Worm (Caenorhabditis elegans) whole organism, early embryonic: ENCODE data around the gene F54D5.7.

Experiments
- B0310.2 ChIP-seq: sonication (generic microtip); optimal IDR thresholded peaks from 2 replicates; lab custom pipeline; 2016; ENCODE audit warnings: mild to moderate bottlenecking, missing genetic modification characterization, missing compliant biosample characterization
- F13C5.2 ChIP-seq: sonication (generic microtip); optimal IDR thresholded peaks from 2 replicates; lab custom pipeline; 2017; ENCODE audit warnings: mild to moderate bottlenecking, missing genetic modification characterization, inconsistent platforms, missing compliant biosample characterization
- aly-1 ChIP-seq: sonication (generic microtip); optimal IDR thresholded peaks from 2 replicates; lab custom pipeline; 2016; ENCODE audit warnings: missing genetic modification characterization, missing compliant biosample characterization
- ama-1 ChIP-seq: fragments of 150-350 bp; optimal IDR thresholded peaks from 2 replicates; lab custom pipeline; 2014
- ceh-13 ChIP-seq: fragments of 200-800 bp; sonication (Bioruptor generic); optimal IDR thresholded peaks from 2 replicates; lab custom pipeline; 2018; ENCODE audit warnings: mild to moderate bottlenecking, missing genetic modification characterization, missing compliant biosample characterization
- ceh-36 ChIP-seq: sonication (generic microtip); optimal IDR thresholded peaks from 2 replicates; lab custom pipeline; 2016; ENCODE audit warnings: missing genetic modification characterization, inconsistent platforms, missing compliant biosample characterization
- hmbx-1 ChIP-seq: sonication (generic microtip); optimal IDR thresholded peaks from 2 replicates; lab custom pipeline; 2016; ENCODE audit warnings: mild to moderate bottlenecking, missing genetic modification characterization, missing compliant biosample characterization
- hmg-4 ChIP-seq: fragments of 200-800 bp; sonication (Bioruptor generic); optimal IDR thresholded peaks from 2 replicates; lab custom pipeline; 2018; ENCODE audit warnings: mild to moderate bottlenecking, missing genetic modification characterization, missing compliant biosample characterization
- hnd-1 ChIP-seq: sonication (generic microtip); optimal IDR thresholded peaks from 2 replicates; lab custom pipeline; 2016; ENCODE audit warnings: missing genetic modification characterization, missing compliant biosample characterization
- pes-1 ChIP-seq: fragments of 200-800 bp; sonication (Bioruptor generic); IDR thresholded peaks from 2 replicates; pipeline ENCODE4 v1.3.6; 2022; ENCODE audit warnings: missing genetic modification reagents, missing genetic modification characterization, missing compliant biosample characterization
- sea-1 ChIP-seq: fragments of 200-800 bp; sonication (Bioruptor generic); conservative IDR thresholded peaks from 2 replicates; pipeline ENCODE4 v1.3.6; 2022; ENCODE audit warnings: missing genetic modification characterization, missing compliant biosample characterization
- tbx-37 ChIP-seq: fragments of 200-800 bp; sonication (Bioruptor generic); conservative IDR thresholded peaks from 2 replicates; pipeline ENCODE4 v1.3.6; 2022; ENCODE audit warnings: missing genetic modification reagents, missing genetic modification characterization, missing compliant biosample characterization

- peak; percentile 70; the same call in 1 of the 2 replicates for TF ChIP-seq pes-1 (GFP tag; lab: Robert Waterston, UW)
- TF ChIP-seq hnd-1 (tag; lab: Kevin White, UChicago) = no peak
- TF ChIP-seq ceh-36 (tag; lab: Kevin White, UChicago) = no peak
- TF ChIP-seq B0310.2 (tag; lab: Kevin White, UChicago) = peak; percentile 7
- TF ChIP-seq ama-1 (lab: Kevin White, UChicago) = peak; percentile 56
- no peak for TF ChIP-seq sea-1 (GFP tag; lab: Robert Waterston, UW)
- TF ChIP-seq tbx-37 (GFP tag; lab: Robert Waterston, UW) = peak; percentile 39; the same call in 1 of the 2 replicates
- peak; percentile 81 for TF ChIP-seq F13C5.2 (tag; lab: Kevin White, UChicago)
- no peak for TF ChIP-seq aly-1 (tag; lab: Kevin White, UChicago)
- TF ChIP-seq ceh-13 (GFP tag; lab: Kevin White, UChicago) = no peak
- TF ChIP-seq hmg-4 = peak; percentile 68
- TF ChIP-seq hmbx-1 (tag; lab: Kevin White, UChicago) = peak; percentile 3
Measured at ce11 chrII:11545299-11545951, 1.9 kb upstream of the F54D5.7 start, which contains the start of gene dnj-13.
